Fruit fly (Drosophila melanogaster): ENCODE measurements around the gene Roc1a.

The Roc1a gene

DNA sequence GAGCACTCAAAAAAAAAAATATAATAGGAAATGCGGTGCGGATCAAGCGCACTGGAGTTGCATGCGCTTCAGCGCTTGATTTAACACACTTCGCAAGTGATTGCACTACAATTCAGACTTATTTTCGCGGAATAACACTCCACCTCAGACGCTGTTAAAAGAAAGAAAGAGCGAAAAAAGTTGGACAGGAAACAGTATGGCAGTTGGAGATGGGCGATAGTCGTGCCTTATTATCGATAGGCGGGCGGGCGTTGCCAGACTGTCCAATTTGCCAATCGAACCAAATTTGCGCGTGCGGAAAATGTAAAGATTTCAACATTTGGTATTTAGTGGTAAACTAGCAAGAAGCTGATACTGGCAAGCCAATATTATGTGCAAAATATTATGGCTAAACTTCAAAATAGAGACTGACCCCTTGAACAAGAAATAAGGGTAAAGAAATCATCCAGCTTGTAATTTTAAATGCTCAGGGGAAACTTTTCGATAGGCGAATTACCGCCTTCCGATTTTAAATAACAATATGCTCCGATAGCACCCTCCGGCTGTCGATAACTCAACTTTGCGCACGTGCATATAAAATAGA, 17.8 kb upstream of the Roc1a start, which contains the start of the genes RpL36 and Mybbp1A (continued):
- TF ChIP-seq CG7357 (GFP tag; IDR thresholded peaks at IDR 0.05): no peak
- no peak for TF ChIP-seq fd96Cb (tag; optimal IDR thresholded peaks at IDR 0.05)
- TF ChIP-seq odd (GFP tag; optimal IDR thresholded peaks at IDR 0.05): peak; percentile 60
- TF ChIP-seq CG5245 (GFP tag; optimal IDR thresholded peaks at IDR 0.05): peak; percentile 16
- no peak for TF ChIP-seq tio (GFP tag; optimal IDR thresholded peaks at IDR 0.05)
- 0 out of 2 replicates have a peak, but pooled peaks have one; percentile 17 for TF ChIP-seq dati (GFP tag; IDR thresholded peaks at IDR 0.05)
- peak; percentile 41 for TF ChIP-seq gcm2 (GFP tag; optimal IDR thresholded peaks at IDR 0.05)
- TF ChIP-seq unpg (GFP tag; optimal IDR thresholded peaks at IDR 0.05): peak; percentile 66
- TF ChIP-seq Hey (tag; optimal IDR thresholded peaks at IDR 0.05): no peak
- TF ChIP-seq CG7372 (GFP tag; IDR thresholded peaks at IDR 0.05): peak; percentile 54; the same call in 1 of the 2 replicates
- TF ChIP-seq gem (tag; optimal IDR thresholded peaks at IDR 0.05): no peak
- peak; percentile 79 for TF ChIP-seq CG34422 (GFP tag; IDR thresholded peaks at IDR 0.05)
- peak; percentile 93 for TF ChIP-seq CG2116 (GFP tag; optimal IDR thresholded peaks at IDR 0.05)
- peak; percentile 9 for TF ChIP-seq CG18476 (GFP tag; optimal IDR thresholded peaks at IDR 0.05)
- peak; percentile 70 for TF ChIP-seq CG31441 (GFP tag; IDR thresholded peaks at IDR 0.05)
- peak; percentile 75 for TF ChIP-seq p53 (GFP tag; optimal IDR thresholded peaks at IDR 0.05)
- no peak for TF ChIP-seq CkIIα-i1 (GFP tag; IDR thresholded peaks at IDR 0.05)
- peak; percentile 12 for TF ChIP-seq CG4282 (GFP tag; optimal IDR thresholded peaks at IDR 0.05)
- TF ChIP-seq CG15269 (tag; optimal IDR thresholded peaks at IDR 0.05): peak; percentile 60
- TF ChIP-seq HLHmδ (GFP tag; optimal IDR thresholded peaks at IDR 0.05): peak; percentile 74
- peak; percentile 46 for TF ChIP-seq Atf-2 (GFP tag; optimal IDR thresholded peaks at IDR 0.05)
- no peak for TF ChIP-seq Dip2 (GFP tag; IDR thresholded peaks at IDR 0.05)
- TF ChIP-seq Antp (GFP tag; optimal IDR thresholded peaks at IDR 0.05): peak; percentile 62
- TF ChIP-seq tgo (GFP tag; IDR thresholded peaks at IDR 0.05): peak; percentile 39; the same call in 2 of the 3 replicates
- no peak for TF ChIP-seq gsb-n (tag; optimal IDR thresholded peaks at IDR 0.05)
- no peak for TF ChIP-seq aop (GFP tag; IDR thresholded peaks at IDR 0.05)
- peak; percentile 74; the same call in 2 of the 3 replicates for TF ChIP-seq sr (GFP tag; IDR thresholded peaks at IDR 0.05)
- TF ChIP-seq esg (GFP tag; conservative IDR thresholded peaks at IDR 0.05): no peak
- peak; percentile 85 for TF ChIP-seq CG6791 (GFP tag; IDR thresholded peaks at IDR 0.05; ENCODE audit: partially characterized antibody)
- TF ChIP-seq CG12942 (GFP tag; optimal IDR thresholded peaks at IDR 0.05): peak; percentile 52
- TF ChIP-seq nau (GFP tag; optimal IDR thresholded peaks at IDR 0.05): no peak
- peak; percentile 52 for TF ChIP-seq CrebB (tag; optimal IDR thresholded peaks at IDR 0.05)
- no peak for TF ChIP-seq D19A (tag; optimal IDR thresholded peaks at IDR 0.05)
- TF ChIP-seq Deaf1 (tag; optimal IDR thresholded peaks at IDR 0.05): no peak
- TF ChIP-seq hkb (optimal IDR thresholded peaks at IDR 0.05): peak; percentile 78
- 0 out of 2 replicates have a peak, but pooled peaks have one; percentile 44 for TF ChIP-seq hkb (GFP tag; IDR thresholded peaks at IDR 0.05)
- no peak for TF ChIP-seq croc (GFP tag; conservative IDR thresholded peaks at IDR 0.05)
- peak; percentile 68 for TF ChIP-seq CG7271 (tag; optimal IDR thresholded peaks at IDR 0.05)
- TF ChIP-seq CG34376 (GFP tag; optimal IDR thresholded peaks at IDR 0.05): peak; percentile 84
- TF ChIP-seq CG7745 (tag; optimal IDR thresholded peaks at IDR 0.05): no peak
- TF ChIP-seq zf30C (GFP tag; optimal IDR thresholded peaks at IDR 0.05): no peak
- 0 out of 2 replicates have a peak, but pooled peaks have one; percentile 16 for TF ChIP-seq Ada2b (GFP tag; IDR thresholded peaks at IDR 0.05)
- TF ChIP-seq CG1832 (GFP tag; optimal IDR thresholded peaks at IDR 0.05): no peak
- TF ChIP-seq fd3F (GFP tag; optimal IDR thresholded peaks at IDR 0.05): peak; percentile 55
- TF ChIP-seq caup (GFP tag; optimal IDR thresholded peaks at IDR 0.05; ENCODE audit: severe bottlenecking): peak; percentile 90
- TF ChIP-seq amos (GFP tag; IDR thresholded peaks at IDR 0.05; ENCODE audit: partially characterized antibody): peak; percentile 91
- TF ChIP-seq B-H1 (GFP tag; IDR thresholded peaks at IDR 0.05): peak; percentile 20; the same call in 1 of the 3 replicates
- peak; percentile 85 for TF ChIP-seq unc-4 (GFP tag; IDR thresholded peaks at IDR 0.05; ENCODE audit: partially characterized antibody)
- 0 out of 3 replicates have a peak, but pooled peaks have one; percentile 30 for TF ChIP-seq CG6175 (GFP tag; IDR thresholded peaks at IDR 0.05)
- TF ChIP-seq CG12219 (GFP tag; optimal IDR thresholded peaks at IDR 0.05): peak; percentile 42
